Worm (Caenorhabditis elegans) whole organism, L4/young adult: ENCODE data around the gene rab-3.

ENCODE experiments used
- W03F9.2 ChIP-seq: fragments of 150-350 bp; optimal IDR thresholded peaks from 2 replicates; lab custom pipeline; 2014; ENCODE audit warnings: missing biosample characterization, missing genetic modification characterization
- dao-5 ChIP-seq: sonication (generic microtip); optimal IDR thresholded peaks from 2 replicates; lab custom pipeline; 2016; ENCODE audit warnings: missing genotype, missing genetic modification characterization, moderate library complexity, missing compliant biosample characterization
- him-1 ChIP-seq: sonication (generic microtip); optimal IDR thresholded peaks from 2 replicates; lab custom pipeline; 2016; ENCODE audit warnings: missing genotype, missing genetic modification reagents, missing genetic modification characterization, missing compliant biosample characterization

DNA sequence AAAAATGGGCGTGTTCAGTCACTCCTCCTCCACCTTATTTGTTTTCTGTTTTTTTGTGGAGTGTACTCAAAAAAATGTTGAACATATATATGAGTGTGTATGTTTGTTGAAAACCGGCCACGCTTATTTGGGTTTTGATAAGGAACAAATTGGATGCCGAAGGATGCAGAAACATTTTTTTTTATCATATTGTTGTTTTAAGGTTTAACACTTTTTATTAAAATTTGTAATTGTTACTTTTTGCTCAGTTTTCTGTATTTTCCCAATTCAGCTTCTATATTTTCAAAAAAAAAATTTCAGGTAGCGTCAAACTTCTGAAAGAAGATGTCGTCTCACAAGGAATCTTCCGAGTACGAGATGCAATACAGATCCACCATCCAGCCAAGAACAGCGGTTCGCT, 37.7 kb upstream of the rab-3 start, which contains the start of gene ifb-1:
- TF ChIP-seq dao-5 (tag; lab: Kevin White, UChicago) (no peak), him-1 (tag; lab: Kevin White, UChicago) (no peak), W03F9.2 (tag; lab: Kevin White, UChicago) (no peak)
